Worm (Caenorhabditis elegans) whole organism, early embryonic: ENCODE results near the gene osm-1.

ENCODE experiments used
- ama-1 ChIP-seq: fragments of 150-350 bp; optimal IDR thresholded peaks from 2 replicates; lab custom pipeline; 2014
- ets-7 ChIP-seq: sonication (generic microtip); optimal IDR thresholded peaks from 2 replicates; lab custom pipeline; 2016; ENCODE audit warnings: missing genotype, missing genetic modification characterization, missing compliant biosample characterization
- flt-1 ChIP-seq: fragments of 200-800 bp; sonication (Bioruptor generic); IDR thresholded peaks from 2 replicates; pipeline ENCODE4 v1.3.6; 2022; ENCODE audit warnings: missing genetic modification characterization, missing compliant biosample characterization
- hmbx-1 ChIP-seq: sonication (generic microtip); optimal IDR thresholded peaks from 2 replicates; lab custom pipeline; 2016; ENCODE audit warnings: mild to moderate bottlenecking, missing genetic modification characterization, missing compliant biosample characterization
- hmg-4 ChIP-seq: fragments of 200-800 bp; sonication (Bioruptor generic); optimal IDR thresholded peaks from 2 replicates; lab custom pipeline; 2018; ENCODE audit warnings: mild to moderate bottlenecking, missing genetic modification characterization, missing compliant biosample characterization
- hnd-1 ChIP-seq: sonication (generic microtip); optimal IDR thresholded peaks from 2 replicates; lab custom pipeline; 2016; ENCODE audit warnings: missing genetic modification characterization, missing compliant biosample characterization
- pes-1 ChIP-seq: fragments of 200-800 bp; sonication (Bioruptor generic); IDR thresholded peaks from 2 replicates; pipeline ENCODE4 v1.3.6; 2022; ENCODE audit warnings: missing genetic modification reagents, missing genetic modification characterization, missing compliant biosample characterization
- scrt-1 ChIP-seq: fragments of 200-800 bp; sonication (Bioruptor generic); IDR thresholded peaks from 2 replicates; pipeline ENCODE4 v1.3.6; 2022; ENCODE audit warnings: missing genetic modification characterization, missing compliant biosample characterization
- sea-1 ChIP-seq: fragments of 200-800 bp; sonication (Bioruptor generic); conservative IDR thresholded peaks from 2 replicates; pipeline ENCODE4 v1.3.6; 2022; ENCODE audit warnings: missing genetic modification characterization, missing compliant biosample characterization
- tbx-11 ChIP-seq: fragments of 200-800 bp; sonication (Bioruptor generic); IDR thresholded peaks from 2 replicates; pipeline ENCODE4 v1.3.6; 2022; ENCODE audit warnings: missing genetic modification characterization, missing compliant biosample characterization

DNA sequence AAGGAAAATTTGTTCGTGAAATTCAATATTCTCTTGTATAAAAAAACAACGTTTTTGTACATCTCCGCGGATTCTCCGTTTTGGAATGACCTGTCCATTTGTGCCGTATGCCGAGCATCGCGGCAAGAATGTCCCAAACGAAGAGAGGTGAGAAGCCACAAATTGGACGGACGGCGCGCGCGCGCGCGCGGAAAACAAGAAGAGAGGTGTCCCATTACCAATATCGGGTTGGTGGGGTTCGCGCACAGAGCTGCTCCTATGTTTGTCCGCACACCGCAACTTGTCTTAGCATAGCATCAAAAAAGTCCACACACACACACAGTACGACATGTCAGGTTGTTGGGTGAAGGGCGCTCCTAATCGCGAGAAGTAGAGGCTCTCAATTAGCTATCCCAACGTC, 51.1 kb downstream of the osm-1 start:
- TF ChIP-seq hmg-4 (GFP tag; lab: Kevin White, UChicago), result no peak
- TF ChIP-seq ama-1 (lab: Kevin White, UChicago), result no peak
- no peak for TF ChIP-seq flt-1 (GFP tag; lab: Robert Waterston, UW)
- no peak for TF ChIP-seq hmbx-1
- no peak for TF ChIP-seq hnd-1 (tag; lab: Kevin White, UChicago)
- no peak for TF ChIP-seq sea-1 (GFP tag; lab: Robert Waterston, UW)
- TF ChIP-seq ets-7, result no peak
- TF ChIP-seq tbx-11 (GFP tag; lab: Robert Waterston, UW), result no peak
- TF ChIP-seq scrt-1 (GFP tag; lab: Robert Waterston, UW), result no peak
- TF ChIP-seq pes-1, result no peak
